Fruit fly (Drosophila melanogaster) whole organism, embryonic: Measurements from ENCODE around the gene Cyt-b5-r.
A peak's percentile ranks its signal among the peaks of the same experiment; 100 is the strongest.

Experiments used
- CG11695 ChIP-seq: fragments of 200-800 bp; sonication (Bioruptor generic); IDR thresholded peaks from 3 replicates; pipeline ENCODE4 v1.3.6; 2022; ENCODE audit warnings: missing biosample characterization, missing genetic modification characterization
- CG11723 ChIP-seq: fragments of 200-800 bp; sonication (Bioruptor generic); optimal IDR thresholded peaks from 2 replicates; lab custom pipeline; 2017; ENCODE audit warnings: missing biosample characterization, mild to moderate bottlenecking, missing genetic modification characterization
- CG12744 ChIP-seq: fragments of 200-800 bp; sonication (Bioruptor generic); optimal IDR thresholded peaks from 2 replicates; lab custom pipeline; 2016; ENCODE audit warnings: missing biosample characterization, missing genetic modification characterization
- CG12769 ChIP-seq: fragments of 200-800 bp; sonication (Bioruptor generic); optimal IDR thresholded peaks from 2 replicates; lab custom pipeline; 2019; ENCODE audit warnings: missing biosample characterization, mild to moderate bottlenecking, missing genetic modification characterization, moderate library complexity
- CG13123 ChIP-seq: fragments of 200-800 bp; sonication (Bioruptor generic); optimal IDR thresholded peaks from 2 replicates; lab custom pipeline; 2016; ENCODE audit warnings: missing biosample characterization, missing genetic modification characterization
- CG14014 ChIP-seq: fragments of 200-800 bp; sonication (Bioruptor generic); IDR thresholded peaks from 2 replicates; pipeline ENCODE4 v1.3.6; 2022; ENCODE audit warnings: missing biosample characterization, missing genetic modification characterization
- CG15269 ChIP-seq: fragments of 200-800 bp; sonication (Bioruptor generic); optimal IDR thresholded peaks from 2 replicates; lab custom pipeline; 2018; ENCODE audit warnings: missing biosample characterization, mild to moderate bottlenecking, missing genetic modification characterization, moderate library complexity
- CG1647 ChIP-seq: fragments of 200-800 bp; sonication (Bioruptor generic); optimal IDR thresholded peaks from 3 replicates; lab custom pipeline; 2016; ENCODE audit warnings: missing biosample characterization, missing genetic modification characterization
- CG17385 ChIP-seq: fragments of 200-800 bp; sonication (Bioruptor generic); optimal IDR thresholded peaks from 3 replicates; lab custom pipeline; 2018; ENCODE audit warnings: missing biosample characterization, mild to moderate bottlenecking, missing genetic modification characterization
- CG2875 ChIP-seq: fragments of 200-800 bp; sonication (Bioruptor generic); optimal IDR thresholded peaks from 2 replicates; lab custom pipeline; 2017; ENCODE audit warnings: missing biosample characterization, mild to moderate bottlenecking, missing genetic modification characterization, missing genetic modification reagents
- CG34224 ChIP-seq: fragments of 200-800 bp; sonication (Bioruptor generic); IDR thresholded peaks from 3 replicates; pipeline ENCODE4 v1.3.6; 2022; ENCODE audit warnings: missing biosample characterization, missing genetic modification characterization; ENCODE audit not compliant: partially characterized antibody
- CG34376 ChIP-seq: fragments of 200-800 bp; sonication (Bioruptor generic); optimal IDR thresholded peaks from 2 replicates; lab custom pipeline; 2018; ENCODE audit warnings: missing biosample characterization, mild to moderate bottlenecking, missing genetic modification characterization
- Deaf1 ChIP-seq: fragments of 200-800 bp; optimal IDR thresholded peaks from 3 replicates; lab custom pipeline; 2019; ENCODE audit warnings: missing biosample characterization, mild to moderate bottlenecking, missing genetic modification characterization, moderate library complexity
- E2f2 ChIP-seq: fragments of 200-800 bp; sonication (Bioruptor generic); IDR thresholded peaks from 2 replicates; pipeline ENCODE4 v1.3.6; 2022; ENCODE audit warnings: missing biosample characterization, missing genetic modification characterization
- ERR ChIP-seq: fragments of 200-800 bp; sonication (Bioruptor generic); optimal IDR thresholded peaks from 2 replicates; lab custom pipeline; 2016; ENCODE audit warnings: missing biosample characterization, missing genetic modification characterization
- Ets97D ChIP-seq: fragments of 200-800 bp; sonication (Bioruptor generic); optimal IDR thresholded peaks from 3 replicates; lab custom pipeline; 2016; ENCODE audit warnings: missing biosample characterization, missing genetic modification characterization
- GATAe ChIP-seq: fragments of 200-800 bp; sonication (Bioruptor generic); conservative IDR thresholded peaks from 2 replicates; pipeline ENCODE4 v1.3.6; 2022; ENCODE audit warnings: missing biosample characterization, missing genetic modification characterization
- Hmr ChIP-seq: fragments of 200-800 bp; sonication (Bioruptor generic); optimal IDR thresholded peaks from 3 replicates; lab custom pipeline; 2017; ENCODE audit warnings: mild to moderate bottlenecking, missing biosample characterization, missing genetic modification reagents, missing genetic modification characterization
- Hr39 ChIP-seq: fragments of >200 bp; optimal IDR thresholded peaks from 2 replicates; lab custom pipeline; 2017
- Hr78 ChIP-seq, 2 experiments: fragments of 200-800 bp in 1 of 2; fragments of >200 bp in 1 of 2; sonication (Bioruptor generic) in 1 of 2; optimal IDR thresholded peaks; 2 replicates each; lab custom pipeline; 2017 to 2019; ENCODE audit warnings: missing biosample characterization in 2 of 2, missing genetic modification characterization in 2 of 2, mild to moderate bottlenecking in 1 of 2, moderate library complexity in 1 of 2
- Jarid2 ChIP-seq: fragments of 200-800 bp; sonication (Bioruptor generic); optimal IDR thresholded peaks from 3 replicates; lab custom pipeline; 2017; ENCODE audit warnings: mild to moderate bottlenecking, missing biosample characterization, missing genetic modification reagents, missing genetic modification characterization
- Med ChIP-seq: fragments of 200-800 bp; sonication (Bioruptor generic); peaks from one replicate; lab custom pipeline; 2016; ENCODE audit warnings: missing biosample characterization, missing genetic modification characterization, mild to moderate bottlenecking, inconsistent platforms, moderate library complexity
- Meics ChIP-seq: fragments of 200-800 bp; sonication (Bioruptor generic); optimal IDR thresholded peaks from 2 replicates; lab custom pipeline; 2017; ENCODE audit warnings: missing biosample characterization, mild to moderate bottlenecking, missing genetic modification characterization
- Myb ChIP-seq: fragments of 200-800 bp; sonication (Bioruptor generic); optimal IDR thresholded peaks from 2 replicates; lab custom pipeline; 2016; ENCODE audit warnings: missing biosample characterization, missing genetic modification characterization
- Pdp1 ChIP-seq, 2 experiments: fragments of 200-800 bp; sonication (Bioruptor generic); optimal IDR thresholded peaks; 3 replicates each; lab custom pipeline; 2016; ENCODE audit warnings: missing biosample characterization in 2 of 2, missing genetic modification characterization in 2 of 2, mild to moderate bottlenecking in 1 of 2, moderate library complexity in 1 of 2
- Trl ChIP-seq, 3 experiments: fragments of >200 bp in 2 of 3; fragments of 200-800 bp in 1 of 3; sonication (Bioruptor generic) in 1 of 3; optimal IDR thresholded peaks; 2 replicates in 1 of 3; 3 replicates in 2 of 3; lab custom pipeline; 2016 to 2017; ENCODE audit warnings: missing biosample characterization in 1 of 3, missing genetic modification characterization in 1 of 3
- al ChIP-seq: fragments of 200-800 bp; sonication (Bioruptor generic); IDR thresholded peaks from 2 replicates; pipeline ENCODE4 v1.3.6; 2022; ENCODE audit warnings: missing biosample characterization, missing genetic modification characterization
- bcd ChIP-seq: fragments of 200-800 bp; sonication (Bioruptor generic); optimal IDR thresholded peaks from 2 replicates; lab custom pipeline; 2017; ENCODE audit warnings: missing biosample characterization, mild to moderate bottlenecking, missing genetic modification characterization
- chinmo ChIP-seq: fragments of 200-800 bp; sonication (Bioruptor generic); IDR thresholded peaks from 4 replicates; pipeline ENCODE4 v1.3.6; 2022; ENCODE audit warnings: missing biosample characterization, missing genetic modification characterization; ENCODE audit not compliant: partially characterized antibody
- chm ChIP-seq: fragments of 200-800 bp; sonication (Bioruptor generic); IDR thresholded peaks from 2 replicates; pipeline ENCODE4 v1.3.6; 2022; ENCODE audit warnings: missing biosample characterization, missing genetic modification characterization
- exex ChIP-seq: fragments of 200-800 bp; sonication (Bioruptor generic); optimal IDR thresholded peaks from 4 replicates; lab custom pipeline; 2018; ENCODE audit warnings: missing biosample characterization, mild to moderate bottlenecking, missing genetic modification characterization, moderate library complexity
- fd102C ChIP-seq: fragments of 200-800 bp; sonication (Bioruptor generic); optimal IDR thresholded peaks from 2 replicates; lab custom pipeline; 2018; ENCODE audit warnings: missing biosample characterization, mild to moderate bottlenecking, missing genetic modification characterization, moderate library complexity
- grn ChIP-seq: fragments of 200-800 bp; sonication (Bioruptor generic); optimal IDR thresholded peaks from 3 replicates; lab custom pipeline; 2017; ENCODE audit warnings: missing biosample characterization, missing genetic modification characterization
- kah ChIP-seq: fragments of 200-800 bp; sonication (Bioruptor generic); optimal IDR thresholded peaks from 2 replicates; lab custom pipeline; 2018; ENCODE audit warnings: missing biosample characterization, mild to moderate bottlenecking, missing genetic modification characterization
- kni ChIP-seq: fragments of 200-800 bp; sonication (Bioruptor generic); optimal IDR thresholded peaks from 3 replicates; lab custom pipeline; 2017; ENCODE audit warnings: mild to moderate bottlenecking, missing biosample characterization, missing genetic modification reagents, missing genetic modification characterization
- mirr ChIP-seq: fragments of 200-800 bp; sonication (Bioruptor generic); optimal IDR thresholded peaks from 3 replicates; lab custom pipeline; 2018; ENCODE audit warnings: missing biosample characterization, mild to moderate bottlenecking, missing genetic modification characterization
- odd ChIP-seq: fragments of 200-800 bp; sonication (Bioruptor generic); optimal IDR thresholded peaks from 2 replicates; lab custom pipeline; 2017; ENCODE audit warnings: missing biosample characterization, mild to moderate bottlenecking, missing genetic modification characterization
- onecut ChIP-seq: fragments of 200-800 bp; sonication (Bioruptor generic); IDR thresholded peaks from 2 replicates; pipeline ENCODE4 v1.3.6; 2022; ENCODE audit warnings: missing biosample characterization, missing genetic modification characterization
- pfk ChIP-seq: fragments of 200-800 bp; sonication (Bioruptor generic); optimal IDR thresholded peaks from 2 replicates; lab custom pipeline; 2018; ENCODE audit warnings: missing biosample characterization, mild to moderate bottlenecking, missing genetic modification characterization, moderate library complexity
- pita ChIP-seq: fragments of 200-800 bp; sonication (Bioruptor generic); optimal IDR thresholded peaks from 2 replicates; lab custom pipeline; 2017; ENCODE audit warnings: missing biosample characterization, mild to moderate bottlenecking, missing genetic modification characterization
- repo ChIP-seq: fragments of 200-800 bp; sonication (Bioruptor generic); optimal IDR thresholded peaks from 2 replicates; lab custom pipeline; 2016; ENCODE audit warnings: missing biosample characterization, missing genetic modification characterization
- sens ChIP-seq: fragments of 200-800 bp; sonication (Bioruptor generic); peaks from one replicate; lab custom pipeline; 2016; ENCODE audit warnings: missing biosample characterization, missing genetic modification characterization
- sim ChIP-seq: fragments of 200-800 bp; sonication (Bioruptor generic); IDR thresholded peaks from 2 replicates; pipeline ENCODE4 v1.3.6; 2022; ENCODE audit warnings: missing biosample characterization, missing genetic modification characterization
- stc ChIP-seq: fragments of 200-800 bp; sonication (Bioruptor generic); IDR thresholded peaks from 2 replicates; pipeline ENCODE4 v1.3.6; 2022; ENCODE audit warnings: missing biosample characterization, missing genetic modification characterization
- sug ChIP-seq: fragments of 200-800 bp; optimal IDR thresholded peaks from 2 replicates; lab custom pipeline; 2019; ENCODE audit warnings: missing biosample characterization, mild to moderate bottlenecking, missing genetic modification characterization, moderate library complexity
- tup ChIP-seq: fragments of 200-800 bp; sonication (Bioruptor generic); optimal IDR thresholded peaks from 2 replicates; lab custom pipeline; 2016; ENCODE audit warnings: missing biosample characterization, mild to moderate bottlenecking, missing genetic modification characterization, moderate library complexity

Gene Cyt-b5-r

dm6 chr2L:16801578-16802152, 11.1 kb upstream of the Cyt-b5-r start (continued):
- TF ChIP-seq Myb: peak; percentile 67
- 0 out of 4 replicates have a peak, but pooled peaks have one; percentile 18 for TF ChIP-seq chinmo (GFP tag; lab: Robert Waterston, UW)
- peak; percentile 32 for TF ChIP-seq Hmr
- no peak for TF ChIP-seq fd102C (GFP tag; lab: Kevin White, UChicago)
- no peak for TF ChIP-seq CG14014 (GFP tag; lab: Robert Waterston, UW)
- TF ChIP-seq bcd (GFP tag; lab: Kevin White, UChicago): no peak
- peak; percentile 78 for TF ChIP-seq E2f2 (GFP tag; lab: Robert Waterston, UW)
- TF ChIP-seq pita: peak; percentile 44
- peak; percentile 75 for TF ChIP-seq GATAe
- TF ChIP-seq, all 482 proteins: peak for 33

dm6 chr2L:16799496-16799895, 9.0 kb upstream of the Cyt-b5-r start:
- no peak for TF ChIP-seq al (GFP tag; lab: Robert Waterston, UW)
- TF ChIP-seq CG34376 (GFP tag; lab: Kevin White, UChicago): peak; percentile 16
- TF ChIP-seq repo (GFP tag; lab: Kevin White, UChicago): no peak
- TF ChIP-seq grn (GFP tag; lab: Kevin White, UChicago): peak; percentile 73
- no peak for TF ChIP-seq CG34224
- TF ChIP-seq Med (GFP tag; lab: Kevin White, UChicago): peak; percentile 15
- TF ChIP-seq pfk (GFP tag; lab: Kevin White, UChicago): no peak
- TF ChIP-seq GATAe: peak; percentile 93
- TF ChIP-seq sim (GFP tag; lab: Robert Waterston, UW): no peak
- no peak for TF ChIP-seq Trl (optimal IDR thresholded peaks at IDR 0.05; lab: Kevin White, UChicago)
- no peak for TF ChIP-seq Trl (GFP tag; optimal IDR thresholded peaks at IDR 0.05; lab: Kevin White, UChicago)
- no peak for TF ChIP-seq CG2875 (GFP tag; lab: Kevin White, UChicago)
- TF ChIP-seq exex (tag; lab: Kevin White, UChicago): peak; percentile 90
- TF ChIP-seq sug (tag; lab: Kevin White, UChicago): peak; percentile 31
- no peak for TF ChIP-seq tup (GFP tag; lab: Kevin White, UChicago)
- peak; percentile 17 for TF ChIP-seq Jarid2 (GFP tag; lab: Kevin White, UChicago)
- peak; percentile 91 for TF ChIP-seq mirr (GFP tag; lab: Kevin White, UChicago)
- no peak for TF ChIP-seq CG11723
- TF ChIP-seq Ets97D (GFP tag; lab: Kevin White, UChicago): no peak

- TF ChIP-seq CG11695 (peak; percentile 70; the same call in 1 of the 3 replicates), sens (GFP tag; lab: Kevin White, UChicago) (peak; percentile 40), stc (GFP tag; lab: Robert Waterston, UW) (0 out of 2 replicates have a peak, but pooled peaks have one; percentile 32), Deaf1 (tag; lab: Kevin White, UChicago) (peak; percentile 81), chm (0 out of 2 replicates have a peak, but pooled peaks have one; percentile 12), Hr39 (lab: Kevin White, UChicago) (no peak), Med (GFP tag; lab: Kevin White, UChicago) (peak; percentile 31), kah (GFP tag; lab: Kevin White, UChicago) (peak; percentile 99), Pdp1 (GFP tag; optimal IDR thresholded peaks at IDR 0.05; lab: Kevin White, UChicago) (peak in 1 of 2 experiments; percentile 68), ERR (no peak), Meics (GFP tag; lab: Kevin White, UChicago) (peak; percentile 24), CG13123 (GFP tag; lab: Kevin White, UChicago) (no peak), CG17385 (GFP tag; lab: Kevin White, UChicago) (no peak), Trl (optimal IDR thresholded peaks at IDR 0.05; lab: Kevin White, UChicago) (peak; percentile 40 to 71), Trl (GFP tag; optimal IDR thresholded peaks at IDR 0.05; lab: Kevin White, UChicago) (no peak), onecut (GFP tag; lab: Robert Waterston, UW) (no peak), odd (GFP tag; lab: Kevin White, UChicago) (no peak), CG12769 (tag; lab: Kevin White, UChicago) (peak; percentile 52), CG1647 (GFP tag; lab: Kevin White, UChicago) (no peak), kni (GFP tag; lab: Kevin White, UChicago) (no peak), chinmo (GFP tag; lab: Robert Waterston, UW) (0 out of 4 replicates have a peak, but pooled peaks have one; percentile 66), CG15269 (tag; lab: Kevin White, UChicago) (peak; percentile 5), sug (tag; lab: Kevin White, UChicago) (peak; percentile 9), Jarid2 (GFP tag; lab: Kevin White, UChicago) (peak; percentile 26), CG12744 (GFP tag; lab: Kevin White, UChicago) (no peak), Hr78 (GFP tag; optimal IDR thresholded peaks at IDR 0.05; lab: Kevin White, UChicago) (peak in 1 of 2 experiments; percentile 30)
These were observed 8.2 kb upstream of the Cyt-b5-r start, which contains the start of gene Ugt37D1 for dm6 chr2L:16798705-16799104. Ugt37D1 (plus strand) TSS chr2L:16799025.
